Fruit fly (Drosophila melanogaster) whole organism, embryonic: Measurements from ENCODE around the gene CG33269.

ENCODE experiments used
- Aef1 ChIP-seq: fragments of 200-800 bp; sonication (Bioruptor generic); IDR thresholded peaks from 3 replicates; pipeline ENCODE4 v1.3.6; 2022; ENCODE audit warnings: missing biosample characterization, missing genetic modification characterization
- BEAF-32 ChIP-seq: fragments of 200-800 bp; sonication (Bioruptor generic); optimal IDR thresholded peaks from 3 replicates; lab custom pipeline; 2017; ENCODE audit warnings: missing biosample characterization, missing genetic modification characterization, mild to moderate bottlenecking, moderate library complexity, missing genetic modification reagents
- Bgb ChIP-seq: fragments of 200-800 bp; sonication (Bioruptor generic); IDR thresholded peaks from 2 replicates; pipeline ENCODE4 v1.3.6; 2022; ENCODE audit warnings: missing biosample characterization, missing genetic modification characterization; ENCODE audit not compliant: partially characterized antibody
- Bteb2 ChIP-seq: fragments of 200-800 bp; sonication (Bioruptor generic); optimal IDR thresholded peaks from 2 replicates; lab custom pipeline; 2016; ENCODE audit warnings: missing biosample characterization, missing genetic modification characterization
- CG10209 ChIP-seq: fragments of 200-800 bp; sonication (Bioruptor generic); optimal IDR thresholded peaks from 3 replicates; lab custom pipeline; 2017; ENCODE audit warnings: missing biosample characterization, mild to moderate bottlenecking, missing genetic modification characterization, missing genetic modification reagents
- CG12299 ChIP-seq: fragments of 200-800 bp; sonication (Bioruptor generic); optimal IDR thresholded peaks from 2 replicates; lab custom pipeline; 2018; ENCODE audit warnings: missing biosample characterization, mild to moderate bottlenecking, missing genetic modification characterization
- CG14667 ChIP-seq: fragments of 200-800 bp; sonication (Bioruptor generic); IDR thresholded peaks from 2 replicates; pipeline ENCODE4 v1.3.6; 2022; ENCODE audit warnings: missing biosample characterization, missing genetic modification characterization
- CG14860 ChIP-seq: fragments of 200-800 bp; sonication (Bioruptor generic); IDR thresholded peaks from 3 replicates; pipeline ENCODE4 v1.3.6; 2022; ENCODE audit warnings: missing biosample characterization, missing genetic modification characterization; ENCODE audit not compliant: partially characterized antibody
- CG14965 ChIP-seq: fragments of 200-800 bp; sonication (Bioruptor generic); optimal IDR thresholded peaks from 2 replicates; lab custom pipeline; 2016; ENCODE audit warnings: missing biosample characterization, missing genetic modification characterization, borderline replicate concordance
- CG15479 ChIP-seq: fragments of 200-800 bp; sonication (Bioruptor generic); optimal IDR thresholded peaks from 3 replicates; lab custom pipeline; 2019; ENCODE audit warnings: missing biosample characterization, mild to moderate bottlenecking, missing genetic modification characterization, moderate library complexity
- CG15514 ChIP-seq: fragments of 200-800 bp; sonication (Bioruptor generic); optimal IDR thresholded peaks from 3 replicates; lab custom pipeline; 2017; ENCODE audit warnings: missing biosample characterization, missing genetic modification characterization, mild to moderate bottlenecking, moderate library complexity, missing genetic modification reagents
- CG17802 ChIP-seq: fragments of 200-800 bp; sonication (Bioruptor generic); optimal IDR thresholded peaks from 2 replicates; lab custom pipeline; 2018; ENCODE audit warnings: missing biosample characterization, mild to moderate bottlenecking, missing genetic modification characterization, moderate library complexity
- CG34224 ChIP-seq: fragments of 200-800 bp; sonication (Bioruptor generic); IDR thresholded peaks from 3 replicates; pipeline ENCODE4 v1.3.6; 2022; ENCODE audit warnings: missing biosample characterization, missing genetic modification characterization; ENCODE audit not compliant: partially characterized antibody
- CG4617 ChIP-seq: fragments of 200-800 bp; sonication (Bioruptor generic); optimal IDR thresholded peaks from 3 replicates; lab custom pipeline; 2016; ENCODE audit warnings: missing biosample characterization, missing genetic modification characterization, borderline replicate concordance
- CG8290 ChIP-seq, 3 experiments: fragments of 200-800 bp; sonication (Bioruptor generic); optimal IDR thresholded peaks; 2 replicates each; lab custom pipeline; 2016 to 2019; ENCODE audit warnings: missing biosample characterization in 3 of 3, missing genetic modification characterization in 3 of 3, mild to moderate bottlenecking in 2 of 3, moderate library complexity in 1 of 3
- CG9797 ChIP-seq: fragments of 200-800 bp; sonication (Bioruptor generic); optimal IDR thresholded peaks from 3 replicates; lab custom pipeline; 2018; ENCODE audit warnings: missing biosample characterization, mild to moderate bottlenecking, missing genetic modification characterization
- Dip2 ChIP-seq: fragments of 200-800 bp; sonication (Bioruptor generic); IDR thresholded peaks from 2 replicates; pipeline ENCODE4 v1.3.6; 2022; ENCODE audit warnings: missing biosample characterization, missing genetic modification characterization
- Dp ChIP-seq: fragments of 200-800 bp; sonication (Bioruptor generic); optimal IDR thresholded peaks from 2 replicates; lab custom pipeline; 2018; ENCODE audit warnings: missing biosample characterization, mild to moderate bottlenecking, missing genetic modification characterization, moderate library complexity
- E2f2 ChIP-seq: fragments of 200-800 bp; sonication (Bioruptor generic); IDR thresholded peaks from 2 replicates; pipeline ENCODE4 v1.3.6; 2022; ENCODE audit warnings: missing biosample characterization, missing genetic modification characterization
- Fer1 ChIP-seq: fragments of 200-800 bp; sonication (Bioruptor generic); optimal IDR thresholded peaks from 2 replicates; lab custom pipeline; 2017; ENCODE audit warnings: missing biosample characterization, mild to moderate bottlenecking, missing genetic modification characterization
- HLH54F ChIP-seq: fragments of 200-800 bp; sonication (Bioruptor generic); optimal IDR thresholded peaks from 3 replicates; lab custom pipeline; 2016; ENCODE audit warnings: missing biosample characterization, missing genetic modification characterization
- Hr78 ChIP-seq, 2 experiments: fragments of 200-800 bp in 1 of 2; fragments of >200 bp in 1 of 2; sonication (Bioruptor generic) in 1 of 2; optimal IDR thresholded peaks; 2 replicates each; lab custom pipeline; 2017 to 2019; ENCODE audit warnings: missing biosample characterization in 2 of 2, missing genetic modification characterization in 2 of 2, mild to moderate bottlenecking in 1 of 2, moderate library complexity in 1 of 2
- MBD-R2 ChIP-seq: fragments of 200-800 bp; sonication (Bioruptor generic); IDR thresholded peaks from 2 replicates; pipeline ENCODE4 v1.3.6; 2022; ENCODE audit warnings: missing biosample characterization, missing genetic modification characterization
- Med ChIP-seq: fragments of 200-800 bp; sonication (Bioruptor generic); peaks from one replicate; lab custom pipeline; 2016; ENCODE audit warnings: missing biosample characterization, missing genetic modification characterization, mild to moderate bottlenecking, inconsistent platforms, moderate library complexity
- Myb ChIP-seq: fragments of 200-800 bp; sonication (Bioruptor generic); optimal IDR thresholded peaks from 2 replicates; lab custom pipeline; 2016; ENCODE audit warnings: missing biosample characterization, missing genetic modification characterization
- Nf-YB ChIP-seq: fragments of 200-800 bp; sonication (Bioruptor generic); optimal IDR thresholded peaks from 3 replicates; lab custom pipeline; 2019; ENCODE audit warnings: missing biosample characterization, mild to moderate bottlenecking, missing genetic modification characterization, moderate library complexity
- Optix ChIP-seq: fragments of 200-800 bp; sonication (Bioruptor generic); IDR thresholded peaks from 3 replicates; pipeline ENCODE4 v1.3.6; 2022; ENCODE audit warnings: missing biosample characterization, missing genetic modification characterization
- al ChIP-seq: fragments of 200-800 bp; sonication (Bioruptor generic); IDR thresholded peaks from 2 replicates; pipeline ENCODE4 v1.3.6; 2022; ENCODE audit warnings: missing biosample characterization, missing genetic modification characterization
- caup ChIP-seq: fragments of 200-800 bp; sonication (Bioruptor generic); optimal IDR thresholded peaks from 3 replicates; lab custom pipeline; 2017; ENCODE audit warnings: missing biosample characterization, mild to moderate bottlenecking, missing genetic modification characterization, moderate library complexity; ENCODE audit not compliant: severe bottlenecking
- dimm ChIP-seq: fragments of 200-800 bp; sonication (Bioruptor generic); IDR thresholded peaks from 2 replicates; pipeline ENCODE4 v1.3.6; 2022; ENCODE audit warnings: missing biosample characterization, missing genetic modification characterization
- dmrt11E ChIP-seq: fragments of 200-800 bp; sonication (Bioruptor generic); optimal IDR thresholded peaks from 3 replicates; lab custom pipeline; 2018; ENCODE audit warnings: missing biosample characterization, mild to moderate bottlenecking, missing genetic modification characterization, moderate library complexity
- fd3F ChIP-seq: fragments of 200-800 bp; sonication (Bioruptor generic); optimal IDR thresholded peaks from 2 replicates; lab custom pipeline; 2018; ENCODE audit warnings: missing biosample characterization, mild to moderate bottlenecking, missing genetic modification characterization, moderate library complexity
- fd64A ChIP-seq: fragments of 200-800 bp; sonication (Bioruptor generic); optimal IDR thresholded peaks from 3 replicates; lab custom pipeline; 2018; ENCODE audit warnings: missing biosample characterization, mild to moderate bottlenecking, missing genetic modification characterization
- fd96Cb ChIP-seq: fragments of 200-800 bp; sonication (Bioruptor generic); optimal IDR thresholded peaks from 2 replicates; lab custom pipeline; 2018; ENCODE audit warnings: missing biosample characterization, mild to moderate bottlenecking, missing genetic modification characterization, moderate library complexity
- nom ChIP-seq: fragments of 200-800 bp; sonication (Bioruptor generic); optimal IDR thresholded peaks from 2 replicates; lab custom pipeline; 2017; ENCODE audit warnings: missing biosample characterization, missing genetic modification characterization, mild to moderate bottlenecking, moderate library complexity, missing genetic modification reagents
- oc ChIP-seq: fragments of 200-800 bp; sonication (Bioruptor generic); optimal IDR thresholded peaks from 2 replicates; lab custom pipeline; 2018; ENCODE audit warnings: missing biosample characterization, mild to moderate bottlenecking, missing genetic modification characterization, moderate library complexity
- phol ChIP-seq: fragments of 200-800 bp; sonication (Bioruptor generic); optimal IDR thresholded peaks from 3 replicates; lab custom pipeline; 2018; ENCODE audit warnings: missing biosample characterization, mild to moderate bottlenecking, missing genetic modification characterization, moderate library complexity
- slbo ChIP-seq: fragments of 200-800 bp; sonication (Bioruptor generic); IDR thresholded peaks from 2 replicates; pipeline ENCODE4 v1.3.6; 2022; ENCODE audit warnings: missing biosample characterization, missing genetic modification characterization
- z ChIP-seq: fragments of 200-800 bp; sonication (Bioruptor generic); IDR thresholded peaks from 3 replicates; pipeline ENCODE4 v1.3.6; 2022; ENCODE audit warnings: missing biosample characterization, missing genetic modification characterization
- zen ChIP-seq: fragments of 200-800 bp; sonication (Bioruptor generic); optimal IDR thresholded peaks from 3 replicates; lab custom pipeline; 2018; ENCODE audit warnings: missing biosample characterization, mild to moderate bottlenecking, missing genetic modification characterization, moderate library complexity

The CG33269 gene

DNA sequence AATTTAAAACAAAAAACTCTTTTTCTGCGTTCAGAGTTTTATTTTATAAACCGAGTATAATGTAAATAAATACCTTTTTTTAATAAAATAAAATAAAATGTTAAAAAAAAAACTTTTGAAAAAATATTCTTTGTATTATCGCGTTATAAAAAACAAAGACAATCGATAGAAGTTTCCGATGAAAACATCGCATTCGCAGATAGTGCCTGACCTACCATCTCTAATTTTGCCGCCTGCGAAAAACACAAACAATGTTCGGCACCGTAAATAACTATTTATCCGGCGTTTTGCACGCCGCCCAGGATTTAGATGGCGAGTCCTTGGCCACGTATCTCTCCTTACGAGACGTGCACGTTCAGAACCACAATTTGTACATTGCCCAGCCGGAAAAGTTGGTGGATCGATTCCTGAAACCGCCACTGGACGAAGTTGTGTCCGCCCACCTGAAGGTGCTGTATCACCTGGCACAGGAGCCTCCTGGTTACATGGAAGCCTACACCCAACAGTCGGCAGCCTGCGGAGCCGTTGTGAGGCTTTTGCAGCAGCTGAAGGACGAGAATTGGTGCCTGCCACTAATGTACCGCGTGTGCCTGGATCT, 44.3 kb upstream of the CG33269 start, which contains the start of gene PCID2 (continued):
- TF ChIP-seq CG14965 (no peak), fd3F (GFP tag; lab: Kevin White, UChicago) (no peak)

DNA sequence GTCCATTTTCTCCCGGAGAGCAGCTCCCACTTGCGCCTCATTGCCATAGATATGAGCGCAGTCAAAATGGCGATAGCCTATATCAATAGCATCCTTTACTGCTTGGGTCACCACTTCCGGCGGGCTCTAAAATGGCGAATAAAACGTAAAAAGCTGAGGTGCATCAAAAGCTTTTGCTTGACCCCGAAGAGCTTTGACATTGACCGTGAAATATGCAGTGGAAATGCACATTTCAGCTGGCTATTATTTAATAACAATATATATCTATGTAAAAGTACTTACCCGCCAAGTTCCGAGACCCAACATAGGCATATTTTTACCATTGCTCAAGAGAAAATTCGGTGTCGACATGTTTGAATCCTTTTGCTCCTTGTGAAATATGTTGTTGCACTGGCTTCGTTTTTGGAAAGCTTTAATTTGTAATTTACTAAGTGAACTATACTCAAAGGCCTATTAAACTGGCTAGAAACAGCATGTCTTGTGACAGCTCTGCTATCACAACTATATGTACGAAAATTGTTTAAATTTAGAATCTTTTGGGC, 43.7 kb upstream of the CG33269 start, which contains the start of gene CG6083:
TSS of gene CG6083 (minus strand) at position 492 of the 542 bp plus-strand sequence.
- TF ChIP-seq CG8290 (GFP tag; optimal IDR thresholded peaks at IDR 0.05; lab: Kevin White, UChicago) (no peak), CG8290 (tag; optimal IDR thresholded peaks at IDR 0.05; lab: Kevin White, UChicago) (no peak), Hr78 (GFP tag; optimal IDR thresholded peaks at IDR 0.05; lab: Kevin White, UChicago) (peak in 1 of 2 experiments; percentile 95), phol (tag; lab: Kevin White, UChicago) (peak; percentile 8)

DNA sequence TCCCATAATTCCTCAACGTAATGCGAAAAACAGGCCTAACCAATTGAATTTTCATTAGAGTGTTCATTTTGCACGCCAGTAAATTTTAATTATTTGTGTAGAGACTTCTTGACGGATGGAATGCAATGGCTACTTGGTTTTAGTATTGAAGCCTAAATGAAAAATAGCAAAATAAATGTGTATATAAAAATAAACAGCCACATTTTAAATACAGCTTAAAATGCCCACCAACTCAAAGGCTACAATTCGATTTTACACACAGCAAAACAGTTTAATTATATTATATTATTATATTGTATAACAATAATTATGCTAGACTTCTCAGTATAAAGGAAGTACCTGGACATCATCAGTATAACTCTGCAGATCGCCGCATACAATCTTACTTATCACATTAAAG, 42.3 kb upstream of the CG33269 start, which contains the start of gene Akr1B:
TSS of gene Akr1B (minus strand) at position 101 of the 400 bp plus-strand sequence.
- TF ChIP-seq dimm (GFP tag; lab: Robert Waterston, UW) (no peak), Aef1 (GFP tag; lab: Robert Waterston, UW) (no peak)

DNA sequence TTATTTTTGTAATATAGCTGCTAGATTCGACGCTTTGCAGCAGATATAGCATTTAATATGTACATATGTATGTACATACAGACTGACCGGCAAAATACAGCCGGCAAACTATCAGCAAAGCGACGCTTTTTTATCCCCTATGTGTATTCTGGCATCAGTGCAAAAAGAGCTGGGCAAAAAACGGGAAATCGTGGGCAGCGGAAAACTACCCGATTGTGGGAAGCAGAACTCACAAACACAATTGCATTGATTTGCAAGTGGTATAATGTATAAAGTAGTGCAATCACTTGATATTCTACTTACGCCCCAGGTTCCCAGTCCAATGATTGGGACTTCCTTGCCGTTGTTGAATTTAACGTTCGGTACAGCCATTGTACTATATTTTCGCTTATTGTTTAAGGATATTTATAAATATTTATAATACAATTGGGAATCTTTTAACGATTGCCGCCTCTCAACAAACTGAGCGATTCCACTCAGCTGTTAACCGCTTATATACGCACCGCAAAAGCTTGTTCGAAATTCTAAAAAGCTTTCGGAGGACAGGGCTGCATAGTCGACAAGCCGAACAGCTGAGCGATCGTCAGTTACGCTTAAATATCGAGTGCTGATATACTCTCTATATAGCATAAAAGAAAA, 41.4 kb upstream of the CG33269 start:
- no peak for TF ChIP-seq CG4617
- TF ChIP-seq Dp (GFP tag; lab: Kevin White, UChicago) = peak; percentile 18
- TF ChIP-seq HLH54F (GFP tag; lab: Kevin White, UChicago) = no peak
- no peak for TF ChIP-seq Nf-YB
- TF ChIP-seq CG10209 = no peak
- TF ChIP-seq CG14860 (GFP tag; lab: Robert Waterston, UW) = no peak
- no peak for TF ChIP-seq dmrt11E (tag; lab: Kevin White, UChicago)
- TF ChIP-seq CG9797 (GFP tag; lab: Kevin White, UChicago) = no peak
- TF ChIP-seq CG14667 (GFP tag; lab: Robert Waterston, UW) = no peak
- peak; percentile 33 for TF ChIP-seq E2f2
- peak; percentile 61 for TF ChIP-seq Myb (GFP tag; lab: Kevin White, UChicago)
- TF ChIP-seq nom (GFP tag; lab: Kevin White, UChicago) = peak; percentile 68
- TF ChIP-seq zen (tag; lab: Kevin White, UChicago) = no peak
- peak; percentile 25; the same call in 1 of the 2 replicates for TF ChIP-seq slbo
- no peak for TF ChIP-seq CG17802 (tag; lab: Kevin White, UChicago)
- TF ChIP-seq CG12299 (tag; lab: Kevin White, UChicago) = no peak
- TF ChIP-seq Bteb2 (GFP tag; lab: Kevin White, UChicago) = no peak
- peak; percentile 27 for TF ChIP-seq Med (GFP tag; lab: Kevin White, UChicago)
- TF ChIP-seq CG34224 (GFP tag; lab: Robert Waterston, UW) = peak; percentile 25; the same call in 1 of the 3 replicates
- peak; percentile 31; the same call in 1 of the 2 replicates for TF ChIP-seq Bgb (GFP tag; lab: Robert Waterston, UW)
- peak; percentile 17 for TF ChIP-seq BEAF-32
- TF ChIP-seq fd96Cb (tag; lab: Kevin White, UChicago) = no peak
- TF ChIP-seq oc (tag; lab: Kevin White, UChicago) = no peak
- TF ChIP-seq MBD-R2 = peak; percentile 17; the same call in 1 of the 2 replicates
- TF ChIP-seq Dip2 = no peak
- peak; percentile 20 for TF ChIP-seq Fer1
- no peak for TF ChIP-seq fd64A (GFP tag; lab: Kevin White, UChicago)
- no peak for TF ChIP-seq al
- no peak for TF ChIP-seq CG14965
- TF ChIP-seq CG15479 (GFP tag; lab: Kevin White, UChicago) = no peak
- TF ChIP-seq z (GFP tag; lab: Robert Waterston, UW) = no peak
- TF ChIP-seq Optix (GFP tag; lab: Robert Waterston, UW) = no peak
- peak; percentile 16 for TF ChIP-seq CG15514 (GFP tag; lab: Kevin White, UChicago)
- no peak for TF ChIP-seq caup
